Fruit fly (Drosophila melanogaster) ovary, adult (tissue): ENCODE measurements around the gene CG42579.
A peak's percentile ranks its signal among the peaks of the same experiment; 100 is the strongest.

ENCODE experiments used
- CG17801 ChIP-seq: fragments of 200-800 bp; optimal IDR thresholded peaks from 2 replicates; lab custom pipeline; 2019; ENCODE audit warnings: missing biosample characterization, mild to moderate bottlenecking, missing genetic modification characterization, moderate library complexity; ENCODE audit not compliant: partially characterized antibody

CG42579 gene

dm6 chrX:20502252-20502651, 25.2 kb upstream of the CG42579 start:
- TF ChIP-seq CG17801 (GFP tag; lab: Kevin White, UChicago): no peak

DNA sequence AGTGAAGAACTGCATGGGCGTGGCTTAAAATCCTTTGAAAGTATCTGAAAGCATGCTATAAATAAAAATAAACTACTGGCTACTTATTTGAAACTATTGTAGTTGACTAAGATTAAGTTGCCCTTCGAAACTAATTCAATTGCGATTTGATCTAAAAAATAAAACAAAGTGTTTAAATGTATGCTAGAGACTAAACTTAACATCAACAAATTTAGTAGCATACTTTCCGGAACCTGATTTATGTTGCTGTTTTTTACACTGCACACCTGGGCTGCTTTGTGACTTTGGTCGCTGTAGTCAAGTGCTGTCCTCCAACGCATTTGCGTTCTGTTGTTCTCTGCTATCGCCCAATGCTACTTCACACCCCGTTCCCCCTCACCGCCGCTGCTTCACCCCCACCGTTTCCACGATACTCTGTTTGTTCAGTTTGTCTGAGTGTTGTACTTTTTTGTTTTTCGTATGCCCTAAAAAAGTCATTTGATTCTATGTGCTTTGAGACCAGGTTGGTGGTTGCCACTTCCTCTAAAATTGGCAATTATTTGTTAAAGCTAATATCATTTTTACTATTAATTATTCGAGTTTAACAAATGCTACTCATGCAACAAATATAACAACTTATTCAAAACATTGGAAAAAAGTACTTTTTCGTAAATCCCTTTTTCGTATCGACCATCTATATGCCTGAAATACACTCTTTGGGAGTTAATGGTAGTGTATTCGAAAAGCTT, 24.5 kb upstream of the CG42579 start:
- TF ChIP-seq CG17801 (GFP tag; lab: Kevin White, UChicago): no peak

DNA sequence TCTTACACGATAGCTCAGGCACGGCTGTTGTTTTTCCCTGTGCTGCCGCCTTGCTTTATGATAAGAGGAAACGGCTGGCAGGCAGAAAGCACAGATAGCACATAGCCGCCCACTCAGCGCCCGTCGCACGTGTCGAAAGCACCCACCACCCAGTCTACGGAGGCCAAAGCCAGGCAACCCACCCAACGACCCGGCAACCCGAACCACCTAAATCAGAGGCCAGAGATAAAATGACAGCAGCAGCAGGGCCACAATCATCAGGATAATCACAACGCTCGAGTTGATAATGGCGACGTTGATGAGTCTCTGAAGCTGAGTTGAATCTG, 24.0 kb upstream of the CG42579 start:
- no peak for TF ChIP-seq CG17801 (GFP tag; lab: Kevin White, UChicago)

DNA sequence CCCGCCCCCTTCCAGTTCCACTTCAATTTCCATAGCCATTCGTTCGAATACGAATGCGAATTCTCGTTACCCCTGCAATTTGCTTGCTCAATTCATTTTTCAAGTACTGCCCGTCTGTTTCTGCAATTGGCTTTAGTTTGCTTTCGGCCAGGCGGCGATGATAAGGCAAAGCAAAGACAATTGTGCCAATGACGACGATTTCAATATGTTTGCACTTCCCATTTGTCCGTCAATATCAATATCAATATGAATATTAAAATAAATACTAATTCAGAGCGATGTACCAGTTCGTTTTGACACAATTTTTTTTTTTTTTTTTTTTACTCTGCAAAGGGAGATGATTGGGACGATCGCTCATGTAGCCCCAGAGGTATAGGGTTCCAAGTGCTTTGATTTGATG, 21.5 kb upstream of the CG42579 start:
- no peak for TF ChIP-seq CG17801 (GFP tag; lab: Kevin White, UChicago)

- TF ChIP-seq CG17801 (GFP tag; lab: Kevin White, UChicago): no peak
Observed at dm6 chrX:20507785-20508184, 19.6 kb upstream of the CG42579 start.

- no peak for TF ChIP-seq CG17801 (GFP tag; lab: Kevin White, UChicago)
Observed at dm6 chrX:20509535-20510424, 17.7 kb upstream of the CG42579 start.

DNA sequence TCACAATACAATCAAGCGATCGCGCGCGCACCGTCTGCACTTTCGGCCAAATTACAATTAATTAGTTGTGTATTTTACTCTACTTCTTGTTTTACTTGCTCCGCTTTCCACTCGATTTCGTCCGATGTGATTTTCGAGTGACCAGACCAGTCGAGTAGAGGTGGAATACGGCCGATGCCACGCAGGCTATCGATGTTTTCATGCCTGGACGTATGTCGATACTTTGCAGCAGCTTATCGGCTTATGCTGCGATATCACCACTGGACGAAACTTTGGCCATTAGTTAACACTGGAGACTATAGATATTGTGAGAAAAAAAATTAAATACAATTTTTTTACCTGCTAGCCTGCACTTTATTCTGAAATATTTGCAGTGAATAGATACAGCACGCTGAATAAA, 16.9 kb upstream of the CG42579 start, which contains the start of gene RhoGAP19D:
Gene RhoGAP19D (minus strand): TSS at position 155 of the 400 bp plus-strand sequence.
- TF ChIP-seq CG17801 (GFP tag; lab: Kevin White, UChicago): peak; percentile 51

dm6 chrX:20511382-20511853, 16.0 kb upstream of the CG42579 start, which contains the start of gene CG1812:
Gene CG1812 (plus strand): TSS chrX:20511544.
- peak; percentile 43 for TF ChIP-seq CG17801 (GFP tag; lab: Kevin White, UChicago)

DNA sequence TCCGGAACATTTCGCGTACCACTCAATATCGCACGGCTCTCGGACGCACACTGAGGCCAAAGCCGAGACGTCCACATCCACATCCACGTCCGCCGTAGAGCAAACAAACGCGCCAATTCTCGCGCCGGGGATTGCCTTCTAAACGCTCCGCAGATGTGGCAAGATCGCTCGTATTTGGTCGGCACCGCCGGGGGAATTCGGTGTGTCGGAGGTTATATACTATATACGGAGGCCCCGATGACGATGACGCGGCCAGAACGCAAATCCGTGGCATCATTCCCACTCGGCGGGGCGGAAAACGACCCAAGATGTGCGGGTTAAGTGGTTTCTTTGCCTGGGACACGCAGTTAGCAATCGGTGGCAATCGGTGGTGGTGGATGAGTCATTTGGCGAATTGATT, 9.2 kb upstream of the CG42579 start:
- no peak for TF ChIP-seq CG17801 (GFP tag; lab: Kevin White, UChicago)

- no peak for TF ChIP-seq CG17801 (GFP tag; lab: Kevin White, UChicago)
Observed at dm6 chrX:20519049-20519448, 8.4 kb upstream of the CG42579 start.

- no peak for TF ChIP-seq CG17801 (GFP tag; lab: Kevin White, UChicago)
Observed at dm6 chrX:20519696-20520373, 7.6 kb upstream of the CG42579 start.

dm6 chrX:20524754-20525236, 2.6 kb upstream of the CG42579 start, which contains the start of gene Tak1:
Gene Tak1 (minus strand): TSS chrX:20524928.
- TF ChIP-seq CG17801 (GFP tag; lab: Kevin White, UChicago): peak; percentile 15

- no peak for TF ChIP-seq CG17801 (GFP tag; lab: Kevin White, UChicago)
Observed at dm6 chrX:20536112-20536511, 8.7 kb downstream of the CG42579 start.

DNA sequence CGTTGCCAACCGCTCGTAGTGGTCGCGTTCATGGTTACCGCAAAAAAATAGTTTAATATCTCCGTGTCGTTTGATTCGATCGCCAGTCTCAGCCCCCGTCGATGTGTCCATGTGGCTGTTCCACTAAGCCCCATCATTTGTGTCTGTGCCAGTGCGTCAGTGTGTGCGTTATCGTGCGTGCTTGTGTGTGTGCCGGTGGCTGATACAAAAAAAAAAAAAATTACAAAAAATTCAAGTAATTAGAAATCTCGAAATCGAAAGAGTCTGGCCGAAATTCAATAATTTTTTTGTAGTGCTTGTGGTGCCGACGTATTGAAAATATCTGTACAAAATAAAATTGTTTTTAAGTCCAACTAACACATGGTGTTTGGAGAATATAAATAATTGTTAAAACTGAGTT, 10.8 kb downstream of the CG42579 start, which contains the start of gene RunxB:
Gene RunxB (plus strand): TSS at position 301 of the 400 bp plus-strand sequence.
- TF ChIP-seq CG17801 (GFP tag; lab: Kevin White, UChicago): no peak

DNA sequence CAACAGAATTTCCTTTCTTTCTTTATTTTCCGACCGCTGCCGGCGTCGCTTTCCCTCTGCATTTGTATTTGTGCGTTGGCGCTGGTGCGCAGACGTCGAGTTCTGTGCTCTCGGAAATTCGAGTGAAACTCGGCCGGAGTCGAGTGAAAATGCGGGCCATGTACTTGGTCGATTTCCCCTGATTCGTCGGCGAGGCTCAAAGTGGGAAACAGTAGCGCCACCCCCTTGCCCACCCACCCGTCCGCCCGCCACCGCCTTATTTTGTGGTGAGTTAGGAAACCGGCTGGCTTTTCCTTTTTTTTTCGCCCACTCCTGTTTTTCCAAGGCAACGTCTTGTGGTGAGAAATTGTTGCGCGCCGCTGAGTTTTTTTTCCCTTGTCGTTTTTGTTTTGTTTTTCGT, 32.2 kb downstream of the CG42579 start:
- no peak for TF ChIP-seq CG17801 (GFP tag; lab: Kevin White, UChicago)
